Worm (Caenorhabditis elegans) whole organism, late embryonic: ENCODE measurements around the gene ZK287.1.
A peak's percentile ranks its signal among the peaks of the same experiment; 100 is the strongest.

Source experiments
- C08G9.2 ChIP-seq: sonication (generic microtip); optimal IDR thresholded peaks from 2 replicates; lab custom pipeline; 2016; ENCODE audit warnings: mild to moderate bottlenecking, missing genetic modification characterization, moderate library complexity, missing compliant biosample characterization
- C38D4.7 ChIP-seq: fragments of 200-800 bp; sonication (Bioruptor generic); optimal IDR thresholded peaks from 2 replicates; lab custom pipeline; 2018; ENCODE audit warnings: mild to moderate bottlenecking, missing genetic modification characterization, moderate library complexity, missing compliant biosample characterization
- F13H6.1 ChIP-seq: sonication (generic microtip); optimal IDR thresholded peaks from 2 replicates; lab custom pipeline; 2016; ENCODE audit warnings: missing genetic modification characterization, missing compliant biosample characterization
- Y22D7AL.16 ChIP-seq: sonication (generic microtip); optimal IDR thresholded peaks from 2 replicates; lab custom pipeline; 2016; ENCODE audit warnings: missing genetic modification characterization, missing compliant biosample characterization
- ceh-18 ChIP-seq: sonication (generic microtip); optimal IDR thresholded peaks from 2 replicates; lab custom pipeline; 2016; ENCODE audit warnings: missing genetic modification characterization, missing compliant biosample characterization
- ceh-2 ChIP-seq: sonication (generic microtip); optimal IDR thresholded peaks from 2 replicates; lab custom pipeline; 2016; ENCODE audit warnings: missing genotype, missing genetic modification characterization, missing compliant biosample characterization
- ceh-22 ChIP-seq: sonication (generic microtip); optimal IDR thresholded peaks from 2 replicates; lab custom pipeline; 2017; ENCODE audit warnings: missing biosample characterization, missing genetic modification characterization
- ceh-24 ChIP-seq: sonication (generic microtip); optimal IDR thresholded peaks from 2 replicates; lab custom pipeline; 2016; ENCODE audit warnings: mild to moderate bottlenecking, missing genetic modification characterization, missing compliant biosample characterization
- ceh-31 ChIP-seq: sonication (generic microtip); optimal IDR thresholded peaks from 2 replicates; lab custom pipeline; 2016; ENCODE audit warnings: missing genetic modification characterization, missing compliant biosample characterization
- ceh-6 ChIP-seq: fragments of 200-800 bp; sonication (Bioruptor generic); optimal IDR thresholded peaks from 2 replicates; lab custom pipeline; 2018; ENCODE audit warnings: mild to moderate bottlenecking, missing genetic modification characterization, missing compliant biosample characterization
- dmd-4 ChIP-seq: sonication (generic microtip); optimal IDR thresholded peaks from 2 replicates; lab custom pipeline; 2016; ENCODE audit warnings: borderline replicate concordance, missing genetic modification characterization, missing compliant biosample characterization
- elt-4 ChIP-seq: sonication (generic microtip); optimal IDR thresholded peaks from 2 replicates; lab custom pipeline; 2016; ENCODE audit warnings: missing genetic modification characterization, missing compliant biosample characterization
- ets-4 ChIP-seq: sonication (generic microtip); optimal IDR thresholded peaks from 2 replicates; lab custom pipeline; 2016; ENCODE audit warnings: missing genetic modification characterization, missing compliant biosample characterization
- eyg-1 ChIP-seq: sonication (generic microtip); optimal IDR thresholded peaks from 2 replicates; lab custom pipeline; 2016; ENCODE audit warnings: missing genotype, missing genetic modification characterization, missing compliant biosample characterization
- fax-1 ChIP-seq: sonication (generic microtip); optimal IDR thresholded peaks from 2 replicates; lab custom pipeline; 2016; ENCODE audit warnings: missing genotype, missing genetic modification characterization, missing compliant biosample characterization
- fkh-10 ChIP-seq: fragments of 150-350 bp; optimal IDR thresholded peaks from 2 replicates; lab custom pipeline; 2014; ENCODE audit warnings: missing biosample characterization, missing genetic modification reagents, missing genetic modification characterization
- fkh-6 ChIP-seq: sonication (generic microtip); optimal IDR thresholded peaks from 2 replicates; lab custom pipeline; 2016; ENCODE audit warnings: missing genetic modification characterization, missing compliant biosample characterization
- hlh-13 ChIP-seq: fragments of 200-800 bp; sonication (Bioruptor generic); optimal IDR thresholded peaks from 2 replicates; lab custom pipeline; 2018; ENCODE audit warnings: mild to moderate bottlenecking, missing genetic modification characterization, missing compliant biosample characterization
- hlh-15 ChIP-seq: sonication (generic microtip); optimal IDR thresholded peaks from 2 replicates; lab custom pipeline; 2016; ENCODE audit warnings: missing genetic modification characterization, missing compliant biosample characterization
- lin-11 ChIP-seq: fragments of 200-800 bp; sonication (Bioruptor generic); optimal IDR thresholded peaks from 2 replicates; lab custom pipeline; 2018; ENCODE audit warnings: mild to moderate bottlenecking, missing genetic modification characterization, missing compliant biosample characterization
- mec-3 ChIP-seq: sonication (generic microtip); optimal IDR thresholded peaks from 2 replicates; lab custom pipeline; 2016; ENCODE audit warnings: borderline replicate concordance, missing genetic modification characterization, missing compliant biosample characterization
- npax-4 ChIP-seq: sonication (generic microtip); optimal IDR thresholded peaks from 2 replicates; lab custom pipeline; 2016; ENCODE audit warnings: missing genetic modification characterization, missing compliant biosample characterization
- pat-9 ChIP-seq: fragments of 200-800 bp; sonication (Bioruptor generic); optimal IDR thresholded peaks from 2 replicates; lab custom pipeline; 2018; ENCODE audit warnings: mild to moderate bottlenecking, missing genetic modification characterization, moderate library complexity, missing compliant biosample characterization
- pax-1 ChIP-seq: fragments of 150-350 bp; optimal IDR thresholded peaks from 2 replicates; lab custom pipeline; 2014; ENCODE audit warnings: missing biosample characterization, missing genetic modification characterization
- rnt-1 ChIP-seq: sonication (generic microtip); optimal IDR thresholded peaks from 2 replicates; lab custom pipeline; 2016; ENCODE audit warnings: missing genetic modification characterization, missing compliant biosample characterization
- sox-4 ChIP-seq: sonication (generic microtip); optimal IDR thresholded peaks from 2 replicates; lab custom pipeline; 2017; ENCODE audit warnings: mild to moderate bottlenecking, missing genetic modification characterization, inconsistent platforms, missing compliant biosample characterization
- tbx-2 ChIP-seq: sonication (generic microtip); optimal IDR thresholded peaks from 2 replicates; lab custom pipeline; 2016; ENCODE audit warnings: missing genetic modification characterization, missing compliant biosample characterization
- tbx-7 ChIP-seq: sonication (generic microtip); optimal IDR thresholded peaks from 2 replicates; lab custom pipeline; 2016; ENCODE audit warnings: missing genotype, missing genetic modification characterization, missing compliant biosample characterization
- unc-3 ChIP-seq, 2 experiments: fragments of 200-800 bp in 1 of 2; sonication (Bioruptor generic) in 1 of 2; sonication (generic microtip) in 1 of 2; conservative IDR thresholded peaks in 1 of 2; optimal IDR thresholded peaks in 1 of 2; 2 replicates each; pipeline versions ENCODE4 v1.3.6 to Lab custom; 2016 to 2022; ENCODE audit warnings: missing compliant biosample characterization in 2 of 2, missing genetic modification characterization in 2 of 2, missing genetic modification reagents in 1 of 2
- unc-42 ChIP-seq: sonication (generic microtip); optimal IDR thresholded peaks from 2 replicates; lab custom pipeline; 2016; ENCODE audit warnings: missing genotype, missing genetic modification characterization, missing compliant biosample characterization
- unc-86 ChIP-seq: sonication (generic microtip); optimal IDR thresholded peaks from 2 replicates; lab custom pipeline; 2016; ENCODE audit warnings: missing genetic modification characterization, missing compliant biosample characterization
- ztf-16 ChIP-seq: sonication (generic microtip); optimal IDR thresholded peaks from 2 replicates; lab custom pipeline; 2017; ENCODE audit warnings: missing genetic modification characterization, missing compliant biosample characterization

Gene ZK287.1

DNA sequence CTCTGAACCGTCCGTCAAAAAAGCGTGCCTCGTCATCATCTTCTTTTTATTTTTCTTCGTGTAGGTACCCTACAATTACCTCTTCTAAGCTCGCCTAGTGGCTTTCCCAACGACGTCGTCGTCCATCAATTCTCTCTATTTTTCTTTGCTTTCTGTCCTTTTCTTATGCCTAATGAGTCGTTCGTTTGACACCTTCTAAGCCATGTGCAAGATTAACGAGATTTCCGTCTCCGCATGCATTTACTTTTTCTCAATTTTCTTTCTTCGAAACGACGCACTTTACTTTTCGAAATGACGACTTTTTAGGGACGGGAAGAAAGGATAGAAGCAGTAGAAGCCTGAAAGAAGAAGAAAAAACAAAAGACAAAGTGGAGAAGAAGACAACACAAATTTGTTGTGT, at the start of gene ZK287.1:
Gene ZK287.1 (plus strand): TSS at position 301 of the 400 bp plus-strand sequence.
- TF ChIP-seq unc-42 (tag; lab: Kevin White, UChicago) (peak; percentile 17), pax-1 (tag; lab: Kevin White, UChicago) (no peak), fkh-10 (GFP tag; lab: Kevin White, UChicago) (peak; percentile 3)

DNA sequence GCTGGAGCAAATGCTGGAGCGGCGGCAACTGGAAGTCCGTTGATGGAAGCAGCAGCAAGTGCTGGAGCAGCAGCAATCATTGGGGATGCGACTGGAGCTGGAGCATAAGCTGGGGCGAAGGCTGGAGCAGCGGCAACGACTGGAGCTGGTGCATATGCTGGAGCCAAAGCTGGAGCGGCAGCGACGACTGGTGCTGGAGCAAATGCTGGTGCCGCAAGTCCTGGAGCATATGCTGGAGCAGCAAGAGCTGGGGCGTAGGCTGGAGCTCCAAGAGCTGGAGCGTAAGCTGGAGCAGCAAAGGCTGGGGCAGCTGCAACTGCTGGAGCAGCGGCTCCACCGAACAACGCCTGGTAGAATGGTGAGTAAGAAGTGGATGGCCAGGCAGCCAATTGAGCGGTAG, 48.1 kb upstream of the ZK287.1 start:
- TF ChIP-seq fkh-6 (tag; lab: Kevin White, UChicago) (no peak), mec-3 (peak; percentile 31)

DNA sequence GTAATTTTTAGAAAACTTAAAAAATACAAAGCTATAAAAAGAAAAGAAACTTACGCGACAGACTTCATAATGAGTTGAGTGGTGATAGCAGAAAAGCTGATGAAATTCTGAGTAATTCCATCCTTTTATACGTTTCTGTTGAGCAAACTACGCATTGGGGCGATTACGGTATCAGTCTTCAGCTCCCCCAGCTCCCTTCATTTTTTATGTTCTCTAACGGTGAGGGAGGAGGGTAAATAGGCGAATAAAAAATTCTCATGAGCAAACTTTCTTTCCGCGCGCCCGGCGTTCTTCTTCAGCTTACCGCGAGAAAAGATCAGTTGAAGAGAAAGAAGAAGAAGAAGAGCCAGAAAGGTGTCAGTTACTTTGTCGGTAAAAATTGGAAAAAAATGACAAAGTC, 47.6 kb upstream of the ZK287.1 start, which contains the start of gene idpc-7:
Gene idpc-7 (minus strand): TSS at position 101 of the 400 bp plus-strand sequence.
- TF ChIP-seq pax-1 (tag; lab: Kevin White, UChicago) = no peak
- no peak for TF ChIP-seq unc-86 (tag; lab: Kevin White, UChicago)
- TF ChIP-seq ceh-22 (tag; lab: Kevin White, UChicago) = no peak
- no peak for TF ChIP-seq F13H6.1
- no peak for TF ChIP-seq dmd-4 (tag; lab: Kevin White, UChicago)
- TF ChIP-seq, all 69 proteins: peak for 0

DNA sequence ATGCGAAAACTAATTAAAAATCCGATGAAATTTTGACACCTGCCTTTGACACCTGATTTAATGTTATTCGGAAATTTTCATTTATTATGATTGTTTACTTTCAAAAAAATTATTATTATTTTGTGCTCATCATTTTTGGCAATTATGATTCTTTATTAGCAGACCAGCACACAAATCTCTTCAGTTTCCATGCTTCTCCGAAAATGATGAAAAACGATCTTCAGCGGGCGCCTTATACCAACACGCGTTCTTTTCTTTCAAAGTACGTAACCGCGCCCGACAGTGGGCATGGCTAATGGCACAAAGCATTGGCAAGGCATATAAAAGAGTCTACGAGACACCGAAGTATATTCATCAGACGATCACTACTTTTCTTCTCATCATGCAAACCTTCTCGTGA, 46.6 kb upstream of the ZK287.1 start, which contains the start of gene idpc-6:
Gene idpc-6 (plus strand): TSS at position 301 of the 400 bp plus-strand sequence.
- TF ChIP-seq tbx-7 (tag; lab: Kevin White, UChicago) = no peak
- no peak for TF ChIP-seq ztf-16 (tag; lab: Kevin White, UChicago)
- TF ChIP-seq eyg-1 (tag; lab: Kevin White, UChicago) = no peak
- TF ChIP-seq tbx-2 (tag; lab: Kevin White, UChicago) = no peak
- TF ChIP-seq npax-4 (tag; lab: Kevin White, UChicago) = no peak
- no peak for TF ChIP-seq Y22D7AL.16 (tag; lab: Kevin White, UChicago)
- no peak for TF ChIP-seq ets-4 (tag; lab: Kevin White, UChicago)
- TF ChIP-seq ceh-6 (GFP tag; lab: Kevin White, UChicago) = no peak
- no peak for TF ChIP-seq pat-9
- TF ChIP-seq C38D4.7 (GFP tag; lab: Kevin White, UChicago) = no peak
- no peak for TF ChIP-seq C08G9.2 (tag; lab: Kevin White, UChicago)
- TF ChIP-seq lin-11 (tag; lab: Kevin White, UChicago) = no peak
- no peak for TF ChIP-seq ceh-2 (tag; lab: Kevin White, UChicago)
- no peak for TF ChIP-seq hlh-13 (GFP tag; lab: Kevin White, UChicago)
- no peak for TF ChIP-seq unc-3 (GFP tag; conservative IDR thresholded peaks at IDR 0.05; lab: Robert Waterston, UW)
- TF ChIP-seq unc-3 (tag; optimal IDR thresholded peaks at IDR 0.05; lab: Kevin White, UChicago) = no peak
- TF ChIP-seq fax-1 = no peak

DNA sequence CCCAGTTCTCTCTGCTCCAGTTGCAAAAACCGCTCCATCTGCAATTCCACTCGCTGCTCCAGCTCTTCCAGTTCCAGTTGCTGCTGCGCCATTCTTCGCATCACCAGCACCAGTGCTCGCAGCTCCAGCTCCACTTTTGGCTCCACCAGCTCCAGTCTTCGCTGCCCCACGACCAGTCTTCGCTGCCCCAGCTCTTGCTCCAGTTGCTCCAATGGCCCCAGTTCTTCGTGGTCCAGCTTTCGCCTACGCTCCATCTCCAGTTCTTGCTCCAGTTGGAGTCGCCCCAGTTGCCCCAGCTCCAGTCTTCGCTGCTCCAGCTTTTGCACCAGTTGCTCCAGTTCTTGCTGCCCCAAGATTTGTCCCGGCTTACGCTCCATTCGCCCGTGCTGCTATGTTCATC, 46.1 kb upstream of the ZK287.1 start:
- no peak for TF ChIP-seq ceh-18 (tag; lab: Kevin White, UChicago)
- TF ChIP-seq Y22D7AL.16 (tag; lab: Kevin White, UChicago) = no peak
- no peak for TF ChIP-seq C38D4.7 (GFP tag; lab: Kevin White, UChicago)
- no peak for TF ChIP-seq ceh-22 (tag; lab: Kevin White, UChicago)

DNA sequence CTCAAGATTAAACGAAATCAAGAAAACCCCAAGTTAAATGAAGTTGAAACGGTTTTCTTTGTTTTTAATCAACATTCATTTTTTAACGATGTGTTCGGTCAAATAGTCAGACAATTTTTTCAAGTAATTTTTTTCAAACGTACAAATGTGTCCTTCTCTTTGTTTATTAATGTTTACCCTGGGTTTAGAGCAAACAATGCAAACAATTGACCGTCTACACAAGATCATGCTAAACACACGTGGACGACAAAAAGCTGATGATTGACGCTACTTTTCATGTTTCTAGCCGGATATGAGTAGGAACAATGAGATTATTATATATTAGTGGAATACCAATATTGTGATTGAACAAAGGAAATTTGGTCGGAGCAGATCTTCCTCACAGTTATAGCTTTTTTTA, 45.1 kb upstream of the ZK287.1 start:
- TF ChIP-seq elt-4 (tag; lab: Kevin White, UChicago) = no peak
- TF ChIP-seq ceh-24 (tag; lab: Kevin White, UChicago) = no peak
- TF ChIP-seq ceh-31 (tag; lab: Kevin White, UChicago) = no peak
- no peak for TF ChIP-seq Y22D7AL.16 (tag; lab: Kevin White, UChicago)
- TF ChIP-seq mec-3 = no peak
- no peak for TF ChIP-seq hlh-15 (tag; lab: Kevin White, UChicago)
- no peak for TF ChIP-seq sox-4 (tag; lab: Kevin White, UChicago)
- no peak for TF ChIP-seq rnt-1
